Fruit fly (Drosophila melanogaster) whole organism, prepupa: ENCODE results near the gene MtnD.

ENCODE experiments used
- Blimp-1 ChIP-seq: fragments of 200-800 bp; sonication (Bioruptor generic); optimal IDR thresholded peaks from 3 replicates; lab custom pipeline; 2017; ENCODE audit warnings: missing biosample characterization, missing genetic modification characterization, mild to moderate bottlenecking, moderate library complexity, missing genetic modification reagents
- CG10631 ChIP-seq: fragments of 200-800 bp; sonication (Bioruptor generic); optimal IDR thresholded peaks from 2 replicates; lab custom pipeline; 2016; ENCODE audit warnings: missing biosample characterization, missing genetic modification characterization
- CG10669 ChIP-seq: fragments of 200-800 bp; sonication (Bioruptor generic); optimal IDR thresholded peaks from 3 replicates; lab custom pipeline; 2018; ENCODE audit warnings: missing biosample characterization, mild to moderate bottlenecking, missing genetic modification characterization, moderate library complexity
- CG11294 ChIP-seq: fragments of 200-800 bp; sonication (Bioruptor generic); IDR thresholded peaks from 2 replicates; pipeline ENCODE4 v1.3.6; 2022; ENCODE audit warnings: missing biosample characterization, missing genetic modification characterization
- CG15336 ChIP-seq: fragments of 200-800 bp; sonication (Bioruptor generic); IDR thresholded peaks from 2 replicates; pipeline ENCODE4 v1.3.6; 2022; ENCODE audit warnings: missing biosample characterization, missing genetic modification characterization
- CG1621 ChIP-seq: fragments of 200-800 bp; sonication (Bioruptor generic); optimal IDR thresholded peaks from 3 replicates; lab custom pipeline; 2018; ENCODE audit warnings: missing biosample characterization, mild to moderate bottlenecking, missing genetic modification characterization
- CG16779 ChIP-seq: fragments of 200-800 bp; sonication (Bioruptor generic); optimal IDR thresholded peaks from 3 replicates; lab custom pipeline; 2017; ENCODE audit warnings: missing biosample characterization, mild to moderate bottlenecking, missing genetic modification characterization
- CG3032 ChIP-seq: fragments of 200-800 bp; optimal IDR thresholded peaks from 2 replicates; lab custom pipeline; 2019; ENCODE audit warnings: missing biosample characterization, mild to moderate bottlenecking, missing genetic modification characterization, moderate library complexity
- CG31627 ChIP-seq: fragments of 200-800 bp; sonication (Bioruptor generic); optimal IDR thresholded peaks from 3 replicates; lab custom pipeline; 2016; ENCODE audit warnings: missing biosample characterization, missing genetic modification characterization
- CG32006 ChIP-seq: fragments of 200-800 bp; sonication (Bioruptor generic); optimal IDR thresholded peaks from 3 replicates; lab custom pipeline; 2017; ENCODE audit warnings: missing biosample characterization, mild to moderate bottlenecking, missing genetic modification characterization
- CG34406 ChIP-seq: fragments of 200-800 bp; sonication (Bioruptor generic); optimal IDR thresholded peaks from 3 replicates; lab custom pipeline; 2016; ENCODE audit warnings: missing biosample characterization, missing genetic modification characterization
- CG3919 ChIP-seq: fragments of 200-800 bp; sonication (Bioruptor generic); optimal IDR thresholded peaks from 3 replicates; lab custom pipeline; 2016; ENCODE audit warnings: missing biosample characterization, missing genetic modification characterization
- CG4318 ChIP-seq: fragments of 200-800 bp; sonication (Bioruptor generic); optimal IDR thresholded peaks from 3 replicates; lab custom pipeline; 2017; ENCODE audit warnings: missing biosample characterization, mild to moderate bottlenecking, missing genetic modification characterization
- CG6163 ChIP-seq: fragments of 200-800 bp; sonication (Bioruptor generic); IDR thresholded peaks from 3 replicates; pipeline ENCODE4 v1.3.6; 2022; ENCODE audit warnings: missing biosample characterization, missing genetic modification characterization
- CG6276 ChIP-seq: fragments of 200-800 bp; sonication (Bioruptor generic); optimal IDR thresholded peaks from 2 replicates; lab custom pipeline; 2017; ENCODE audit warnings: missing biosample characterization, mild to moderate bottlenecking, missing genetic modification characterization
- CG6792 ChIP-seq: fragments of 200-800 bp; sonication (Bioruptor generic); optimal IDR thresholded peaks from 3 replicates; lab custom pipeline; 2016; ENCODE audit warnings: missing biosample characterization, missing genetic modification characterization
- CG6808 ChIP-seq: fragments of 200-800 bp; sonication (Bioruptor generic); optimal IDR thresholded peaks from 3 replicates; lab custom pipeline; 2017; ENCODE audit warnings: missing biosample characterization, missing genetic modification characterization, mild to moderate bottlenecking, moderate library complexity, missing genetic modification reagents
- CG6854 ChIP-seq: fragments of 200-800 bp; sonication (Bioruptor generic); optimal IDR thresholded peaks from 2 replicates; lab custom pipeline; 2017; ENCODE audit warnings: missing biosample characterization, mild to moderate bottlenecking, missing genetic modification characterization
- CG8119 ChIP-seq: fragments of 200-800 bp; sonication (Bioruptor generic); IDR thresholded peaks from 3 replicates; pipeline ENCODE4 v1.3.6; 2022; ENCODE audit warnings: missing biosample characterization, missing genetic modification characterization
- CG8319 ChIP-seq: fragments of 200-800 bp; sonication (Bioruptor generic); optimal IDR thresholded peaks from 3 replicates; lab custom pipeline; 2016; ENCODE audit warnings: missing biosample characterization, missing genetic modification characterization
- CG8632 ChIP-seq: fragments of 200-800 bp; sonication (Bioruptor generic); optimal IDR thresholded peaks from 3 replicates; lab custom pipeline; 2016; ENCODE audit warnings: missing biosample characterization, missing genetic modification characterization
- CG9139 ChIP-seq: fragments of 200-800 bp; sonication (Bioruptor generic); optimal IDR thresholded peaks from 3 replicates; lab custom pipeline; 2017; ENCODE audit warnings: missing biosample characterization, mild to moderate bottlenecking, missing genetic modification characterization
- Eip75B ChIP-seq: fragments of 200-800 bp; sonication (Bioruptor generic); optimal IDR thresholded peaks from 3 replicates; lab custom pipeline; 2016; ENCODE audit warnings: missing biosample characterization, missing genetic modification characterization
- Eip78C ChIP-seq: fragments of 200-800 bp; sonication (Bioruptor generic); peaks from one replicate; lab custom pipeline; 2016; ENCODE audit warnings: missing biosample characterization, missing genetic modification characterization
- Gug ChIP-seq: fragments of 200-800 bp; sonication (Bioruptor generic); IDR thresholded peaks from 2 replicates; pipeline ENCODE4 v1.3.6; 2022; ENCODE audit warnings: missing biosample characterization, missing genetic modification characterization
- Hr38 ChIP-seq: sonication (Bioruptor generic); optimal IDR thresholded peaks from 2 replicates; lab custom pipeline; 2016; ENCODE audit warnings: missing biosample characterization, missing genetic modification characterization
- Lpt ChIP-seq: fragments of 200-800 bp; sonication (Bioruptor generic); optimal IDR thresholded peaks from 3 replicates; lab custom pipeline; 2016; ENCODE audit warnings: missing biosample characterization, missing genetic modification characterization
- Met ChIP-seq: fragments of 200-800 bp; sonication (Bioruptor generic); optimal IDR thresholded peaks from 3 replicates; lab custom pipeline; 2016; ENCODE audit warnings: missing biosample characterization, missing genetic modification characterization
- Smox ChIP-seq: fragments of 200-800 bp; sonication (Bioruptor generic); optimal IDR thresholded peaks from 3 replicates; lab custom pipeline; 2016; ENCODE audit warnings: missing biosample characterization, missing genetic modification characterization
- Sox102F ChIP-seq: fragments of 200-800 bp; sonication (Bioruptor generic); optimal IDR thresholded peaks from 2 replicates; lab custom pipeline; 2016; ENCODE audit warnings: missing biosample characterization, mild to moderate bottlenecking, missing genetic modification characterization
- Sox14 ChIP-seq: fragments of 200-800 bp; sonication (Bioruptor generic); optimal IDR thresholded peaks from 3 replicates; lab custom pipeline; 2016; ENCODE audit warnings: missing biosample characterization, missing genetic modification characterization
- Sox15 ChIP-seq: fragments of 200-800 bp; sonication (Bioruptor generic); optimal IDR thresholded peaks from 3 replicates; lab custom pipeline; 2016; ENCODE audit warnings: missing biosample characterization, missing genetic modification characterization
- achi ChIP-seq: fragments of 200-800 bp; sonication (Bioruptor generic); optimal IDR thresholded peaks from 3 replicates; lab custom pipeline; 2016; ENCODE audit warnings: missing biosample characterization, missing genetic modification characterization
- acj6 ChIP-seq: fragments of 200-800 bp; sonication (Bioruptor generic); optimal IDR thresholded peaks from 3 replicates; lab custom pipeline; 2016; ENCODE audit warnings: missing biosample characterization, missing genetic modification characterization
- cyc ChIP-seq: fragments of 200-800 bp; sonication (Bioruptor generic); optimal IDR thresholded peaks from 3 replicates; lab custom pipeline; 2016; ENCODE audit warnings: missing biosample characterization, missing genetic modification characterization
- dac ChIP-seq: fragments of 200-800 bp; sonication (Bioruptor generic); optimal IDR thresholded peaks from 2 replicates; lab custom pipeline; 2017; ENCODE audit warnings: missing biosample characterization, mild to moderate bottlenecking, missing genetic modification characterization
- eg ChIP-seq: fragments of 200-800 bp; sonication (Bioruptor generic); IDR thresholded peaks from 3 replicates; pipeline ENCODE4 v1.3.6; 2022; ENCODE audit warnings: missing biosample characterization, missing genetic modification characterization
- esn ChIP-seq: fragments of 200-800 bp; sonication (Bioruptor generic); optimal IDR thresholded peaks from 2 replicates; lab custom pipeline; 2016; ENCODE audit warnings: missing biosample characterization, mild to moderate bottlenecking, missing genetic modification characterization, moderate library complexity
- fkh ChIP-seq: fragments of 200-800 bp; sonication (Bioruptor generic); optimal IDR thresholded peaks from 3 replicates; lab custom pipeline; 2017; ENCODE audit warnings: missing biosample characterization, mild to moderate bottlenecking, missing genetic modification characterization, moderate library complexity
- lz ChIP-seq: fragments of 200-800 bp; sonication (Bioruptor generic); optimal IDR thresholded peaks from 3 replicates; lab custom pipeline; 2016; ENCODE audit warnings: missing biosample characterization, missing genetic modification characterization
- pdm3 ChIP-seq: fragments of 200-800 bp; sonication (Bioruptor generic); optimal IDR thresholded peaks from 3 replicates; lab custom pipeline; 2016; ENCODE audit warnings: missing biosample characterization, missing genetic modification characterization
- salr ChIP-seq, 2 experiments: fragments of 200-800 bp; sonication (Bioruptor generic); optimal IDR thresholded peaks; 3 replicates each; lab custom pipeline; 2016 to 2018; ENCODE audit warnings: missing biosample characterization in 2 of 2, missing genetic modification characterization in 2 of 2, mild to moderate bottlenecking in 1 of 2
- spab ChIP-seq: fragments of 200-800 bp; sonication (Bioruptor generic); optimal IDR thresholded peaks from 2 replicates; lab custom pipeline; 2017; ENCODE audit warnings: missing biosample characterization, mild to moderate bottlenecking, missing genetic modification characterization, missing genetic modification reagents
- ss ChIP-seq, 2 experiments: fragments of 200-800 bp; sonication (Bioruptor generic); optimal IDR thresholded peaks; 2 replicates in 1 of 2; 3 replicates in 1 of 2; lab custom pipeline; 2017 to 2018; ENCODE audit warnings: mild to moderate bottlenecking in 2 of 2, missing biosample characterization in 2 of 2, missing genetic modification characterization in 2 of 2, moderate library complexity in 1 of 2
- topi ChIP-seq: fragments of 200-800 bp; sonication (Bioruptor generic); optimal IDR thresholded peaks from 3 replicates; lab custom pipeline; 2016; ENCODE audit warnings: missing biosample characterization, missing genetic modification characterization
- vri ChIP-seq: fragments of 200-800 bp; sonication (Bioruptor generic); optimal IDR thresholded peaks from 3 replicates; lab custom pipeline; 2016; ENCODE audit warnings: missing biosample characterization, mild to moderate bottlenecking, missing genetic modification characterization

MtnD gene

dm6 chr3R:20549855-20550603, 15.3 kb downstream of the MtnD start (continued):
- TF ChIP-seq CG15336 (GFP tag; lab: Robert Waterston, UW) (peak; percentile 87), Hr38 (GFP tag; lab: Kevin White, UChicago) (no peak), dac (GFP tag; lab: Kevin White, UChicago) (peak; percentile 77), CG3919 (GFP tag; lab: Kevin White, UChicago) (peak; percentile 92), CG34406 (GFP tag; lab: Kevin White, UChicago) (peak; percentile 89), pdm3 (GFP tag; lab: Kevin White, UChicago) (peak; percentile 84), CG9139 (GFP tag; lab: Kevin White, UChicago) (peak; percentile 74), cyc (GFP tag; lab: Kevin White, UChicago) (peak; percentile 78), CG6854 (peak; percentile 63), ss (GFP tag; optimal IDR thresholded peaks at IDR 0.05; lab: Kevin White, UChicago) (peak; percentile 67 to 88), CG10669 (GFP tag; lab: Kevin White, UChicago) (peak; percentile 87), Blimp-1 (GFP tag; lab: Kevin White, UChicago) (peak; percentile 64), CG11294 (GFP tag; lab: Robert Waterston, UW) (peak; percentile 71), salr (GFP tag; optimal IDR thresholded peaks at IDR 0.05; lab: Kevin White, UChicago) (peak; percentile 77 to 80), CG10631 (GFP tag; lab: Kevin White, UChicago) (peak; percentile 89), vri (peak; percentile 74), lz (GFP tag; lab: Kevin White, UChicago) (peak; percentile 71), Sox15 (GFP tag; lab: Kevin White, UChicago) (peak; percentile 86), topi (GFP tag; lab: Kevin White, UChicago) (peak; percentile 78)
- TF ChIP-seq, all 60 proteins: peak for 58

dm6 chr3R:20550632-20551486, 16.1 kb downstream of the MtnD start:
- TF ChIP-seq CG32006 (no peak), CG6276 (peak; percentile 59), CG8319 (GFP tag; lab: Kevin White, UChicago) (no peak), CG16779 (tag; lab: Kevin White, UChicago) (peak; percentile 62), lz (GFP tag; lab: Kevin White, UChicago) (no peak), ss (GFP tag; optimal IDR thresholded peaks at IDR 0.05; lab: Kevin White, UChicago) (peak; percentile 38 to 64), Lpt (GFP tag; lab: Kevin White, UChicago) (peak; percentile 44), CG6854 (peak; percentile 38), spab (GFP tag; lab: Kevin White, UChicago) (peak; percentile 25), CG8119 (GFP tag; lab: Robert Waterston, UW) (peak; percentile 51; the same call in 2 of the 3 replicates), acj6 (GFP tag; lab: Kevin White, UChicago) (no peak), esn (GFP tag; lab: Kevin White, UChicago) (peak; percentile 35), CG4318 (GFP tag; lab: Kevin White, UChicago) (no peak), CG9139 (GFP tag; lab: Kevin White, UChicago) (peak; percentile 67), Eip78C (GFP tag; lab: Kevin White, UChicago) (peak; percentile 78), eg (peak; percentile 68), Eip75B (GFP tag; lab: Kevin White, UChicago) (no peak), Sox14 (peak; percentile 16), CG31627 (GFP tag; lab: Kevin White, UChicago) (no peak), CG6808 (GFP tag; lab: Kevin White, UChicago) (peak; percentile 43), vri (peak; percentile 79), CG1621 (tag; lab: Kevin White, UChicago) (no peak), CG6163 (GFP tag; lab: Robert Waterston, UW) (peak; percentile 45; the same call in 2 of the 3 replicates), Met (GFP tag; lab: Kevin White, UChicago) (peak; percentile 6), CG8632 (no peak), Sox102F (GFP tag; lab: Kevin White, UChicago) (peak; percentile 48), Smox (GFP tag; lab: Kevin White, UChicago) (no peak), CG3032 (tag; lab: Kevin White, UChicago) (no peak), CG3919 (GFP tag; lab: Kevin White, UChicago) (peak; percentile 13), achi (peak; percentile 16), Gug (GFP tag; lab: Robert Waterston, UW) (no peak), topi (GFP tag; lab: Kevin White, UChicago) (peak; percentile 39), CG6792 (GFP tag; lab: Kevin White, UChicago) (no peak), fkh (GFP tag; lab: Kevin White, UChicago) (peak; percentile 99)
